Worm (Caenorhabditis elegans): Measurements from ENCODE around the gene maph-1.3.

maph-1.3 gene

DNA sequence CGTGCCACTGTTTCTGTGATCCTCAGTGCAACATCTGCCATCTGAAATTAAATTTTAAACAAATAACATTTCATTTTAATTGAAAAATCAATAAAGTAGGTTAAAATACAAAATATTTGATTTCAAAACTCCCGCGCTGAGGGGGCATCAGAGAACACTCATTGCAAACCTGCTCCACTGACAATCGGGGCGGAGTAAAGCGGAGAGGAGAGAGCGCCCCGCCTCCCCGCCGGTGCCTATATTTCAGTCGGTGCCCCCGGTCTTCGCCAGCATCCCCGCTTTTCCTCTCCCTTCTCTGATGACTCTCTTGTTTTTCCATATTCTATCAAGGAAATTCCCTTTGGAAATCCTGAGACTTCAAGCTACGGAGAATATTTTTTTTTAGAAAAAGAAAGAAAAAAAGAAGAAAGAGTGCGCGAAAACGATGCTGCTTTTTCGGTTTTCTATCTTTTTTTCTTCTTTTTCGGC, 18.3 kb downstream of the maph-1.3 start, which contains the start of gene brc-1 (continued):
- TF ChIP-seq ces-1 (GFP tag; optimal IDR thresholded peaks at IDR 0.05) (peak; percentile 65), elt-3 (tag; optimal IDR thresholded peaks at IDR 0.05) (no peak), nhr-12 (tag; optimal IDR thresholded peaks at IDR 0.05) (no peak), zip-8 (tag; optimal IDR thresholded peaks at IDR 0.05) (no peak), elt-1 (tag; optimal IDR thresholded peaks at IDR 0.05; ENCODE audit: borderline replicate concordance, insufficient read depth) (no peak), lsy-2 (tag; optimal IDR thresholded peaks at IDR 0.05) (peak; percentile 90), nhr-2 (tag; optimal IDR thresholded peaks at IDR 0.05) (no peak)

DNA sequence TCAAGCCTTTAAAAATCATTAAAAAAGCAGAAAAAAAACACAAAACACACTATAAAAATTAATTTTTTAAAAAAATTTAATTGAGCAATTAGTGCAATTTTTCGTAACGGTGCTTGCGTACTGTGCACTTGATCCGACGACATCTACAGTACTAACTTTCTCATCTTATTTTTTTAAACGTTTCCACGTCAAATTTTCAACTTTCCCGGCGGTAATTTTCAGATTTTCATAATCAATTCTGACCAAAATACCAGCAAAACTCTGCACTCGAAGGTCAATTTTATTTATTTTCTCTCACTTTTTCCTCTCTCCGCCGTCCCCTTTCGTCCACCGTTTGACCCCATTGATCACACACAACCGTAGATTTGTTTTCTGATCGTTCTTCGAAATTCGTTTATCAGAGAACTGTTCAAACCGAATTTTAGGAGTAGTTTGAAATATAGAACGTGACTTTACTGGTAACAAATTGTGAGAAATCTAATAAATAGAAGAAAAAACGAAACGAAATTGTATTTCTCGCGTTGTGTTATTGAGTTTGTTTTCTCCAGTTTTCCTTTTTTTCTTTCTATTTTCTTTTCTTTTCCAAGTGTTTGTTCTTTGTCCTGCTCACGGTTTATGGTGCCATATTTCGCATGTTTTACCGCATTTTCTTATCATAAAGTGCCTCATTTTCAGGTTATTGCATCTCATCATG, 19.3 kb downstream of the maph-1.3 start, which contains the start of gene acs-19:
Gene acs-19 (plus strand): TSS at position 676 of the 694 bp plus-strand sequence.
- TF ChIP-seq ces-1 (GFP tag; optimal IDR thresholded peaks at IDR 0.05) (peak; percentile 73), ceh-83 (GFP tag; optimal IDR thresholded peaks at IDR 0.05) (no peak), ceh-43 (GFP tag; optimal IDR thresholded peaks at IDR 0.05) (peak; percentile 35), M03D4.4 (tag; optimal IDR thresholded peaks at IDR 0.05) (no peak), drap-1 (GFP tag; optimal IDR thresholded peaks at IDR 0.05) (no peak)

DNA sequence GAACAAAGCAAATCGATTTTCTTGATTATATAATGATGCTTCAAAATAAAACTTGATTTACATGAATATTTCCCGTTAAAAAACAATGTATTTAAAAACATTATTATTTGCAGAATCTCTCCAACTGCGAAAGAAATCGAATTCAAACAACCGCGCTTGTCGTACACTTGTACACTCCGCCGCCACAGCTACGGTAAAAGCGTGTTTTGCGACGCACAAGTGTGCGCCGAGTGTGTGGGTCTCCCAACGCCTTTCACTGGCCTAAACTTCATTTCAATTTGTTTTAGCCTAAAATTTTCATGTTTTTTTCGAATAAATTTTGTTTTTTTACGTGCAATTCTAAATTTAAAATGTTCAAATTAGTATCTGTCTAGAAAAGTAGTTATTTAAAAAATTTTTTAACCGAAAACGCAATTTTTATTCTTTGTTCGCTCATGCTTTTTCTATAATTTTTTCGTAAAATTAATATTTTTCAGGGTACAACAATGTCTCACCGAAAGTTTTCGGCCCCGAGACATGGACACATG, 22.7 kb downstream of the maph-1.3 start, which contains the start of gene rpl-3:
Gene rpl-3 (plus strand): TSS at position 477 of the 527 bp plus-strand sequence.
- TF ChIP-seq nhr-28 (tag; optimal IDR thresholded peaks at IDR 0.05) (peak; percentile 93), M03D4.4 (tag; optimal IDR thresholded peaks at IDR 0.05) (peak; percentile 98), nhr-237 (tag; optimal IDR thresholded peaks at IDR 0.05) (peak; percentile 100), unc-120 (tag; optimal IDR thresholded peaks at IDR 0.05; ENCODE audit: poor library complexity, severe bottlenecking) (peak; percentile 99), lsy-2 (tag; optimal IDR thresholded peaks at IDR 0.05) (peak; percentile 100), unc-39 (tag; optimal IDR thresholded peaks at IDR 0.05) (peak; percentile 98), elt-3 (tag; optimal IDR thresholded peaks at IDR 0.05) (peak; percentile 95), lin-13 (tag; optimal IDR thresholded peaks at IDR 0.05) (peak; percentile 100), ces-1 (GFP tag; optimal IDR thresholded peaks at IDR 0.05) (peak; percentile 97), nhr-2 (tag; optimal IDR thresholded peaks at IDR 0.05) (peak; percentile 79), ztf-11 (tag; optimal IDR thresholded peaks at IDR 0.05) (peak; percentile 97), unc-62 (GFP tag; optimal IDR thresholded peaks at IDR 0.05) (peak; percentile 97), zip-8 (tag; optimal IDR thresholded peaks at IDR 0.05) (peak; percentile 10), mls-2 (tag; optimal IDR thresholded peaks at IDR 0.05) (peak; percentile 99), drap-1 (GFP tag; optimal IDR thresholded peaks at IDR 0.05) (peak; percentile 99), flh-1 (GFP tag; optimal IDR thresholded peaks at IDR 0.05) (peak; percentile 78), snpc-4 (tag; optimal IDR thresholded peaks at IDR 0.05) (no peak), tbx-8 (GFP tag; optimal IDR thresholded peaks at IDR 0.05) (peak; percentile 96), ceh-43 (GFP tag; optimal IDR thresholded peaks at IDR 0.05) (peak; percentile 96), blmp-1 (tag; optimal IDR thresholded peaks at IDR 0.05) (peak; percentile 93), sptf-1 (tag; optimal IDR thresholded peaks at IDR 0.05) (peak; percentile 99), ceh-39 (tag; optimal IDR thresholded peaks at IDR 0.05) (peak; percentile 99), sem-2 (GFP tag; optimal IDR thresholded peaks at IDR 0.05) (peak; percentile 80), cnd-1 (tag; optimal IDR thresholded peaks at IDR 0.05) (peak; percentile 99), bed-3 (GFP tag; optimal IDR thresholded peaks at IDR 0.05) (peak; percentile 85), hlh-1 (tag; optimal IDR thresholded peaks at IDR 0.05) (peak; percentile 92), elt-1 (tag; optimal IDR thresholded peaks at IDR 0.05; ENCODE audit: borderline replicate concordance, insufficient read depth) (peak; percentile 90), nhr-76 (tag; optimal IDR thresholded peaks at IDR 0.05) (peak; percentile 14), ham-2 (GFP tag; optimal IDR thresholded peaks at IDR 0.05) (peak; percentile 97), mep-1 (tag; optimal IDR thresholded peaks at IDR 0.05) (peak; percentile 100), mab-5 (tag; optimal IDR thresholded peaks at IDR 0.05) (peak; percentile 86), pha-4 (tag; optimal IDR thresholded peaks at IDR 0.05) (peak; percentile 100), nhr-12 (tag; optimal IDR thresholded peaks at IDR 0.05) (peak; percentile 98), lin-32 (GFP tag; optimal IDR thresholded peaks at IDR 0.05) (peak; percentile 81), ceh-83 (GFP tag; optimal IDR thresholded peaks at IDR 0.05) (peak; percentile 97)

Measured in whole organism, mixed stage, embryonic.